Worm (Caenorhabditis elegans) whole organism, late embryonic: Measurements from ENCODE around the gene ZK596.3.
A peak's percentile ranks its signal among the peaks of the same experiment; 100 is the strongest.

Experiments
- C38D4.7 ChIP-seq: fragments of 200-800 bp; sonication (Bioruptor generic); optimal IDR thresholded peaks from 2 replicates; lab custom pipeline; 2018; ENCODE audit warnings: mild to moderate bottlenecking, missing genetic modification characterization, moderate library complexity, missing compliant biosample characterization
- F13H6.1 ChIP-seq: sonication (generic microtip); optimal IDR thresholded peaks from 2 replicates; lab custom pipeline; 2016; ENCODE audit warnings: missing genetic modification characterization, missing compliant biosample characterization
- T23F11.4 ChIP-seq: fragments of 200-800 bp; sonication (Bioruptor generic); optimal IDR thresholded peaks from 2 replicates; lab custom pipeline; 2018; ENCODE audit warnings: mild to moderate bottlenecking, missing genetic modification characterization, missing compliant biosample characterization
- Y22D7AL.16 ChIP-seq: sonication (generic microtip); optimal IDR thresholded peaks from 2 replicates; lab custom pipeline; 2016; ENCODE audit warnings: missing genetic modification characterization, missing compliant biosample characterization
- ahr-1 ChIP-seq: sonication (generic microtip); optimal IDR thresholded peaks from 2 replicates; lab custom pipeline; 2016; ENCODE audit warnings: missing genetic modification characterization, missing compliant biosample characterization
- ceh-18 ChIP-seq: sonication (generic microtip); optimal IDR thresholded peaks from 2 replicates; lab custom pipeline; 2016; ENCODE audit warnings: missing genetic modification characterization, missing compliant biosample characterization
- ceh-19 ChIP-seq: fragments of 200-800 bp; sonication (Bioruptor generic); optimal IDR thresholded peaks from 2 replicates; lab custom pipeline; 2018; ENCODE audit warnings: mild to moderate bottlenecking, missing genetic modification characterization, missing compliant biosample characterization
- ceh-2 ChIP-seq: sonication (generic microtip); optimal IDR thresholded peaks from 2 replicates; lab custom pipeline; 2016; ENCODE audit warnings: missing genotype, missing genetic modification characterization, missing compliant biosample characterization
- ceh-30 ChIP-seq: fragments of 150-350 bp; optimal IDR thresholded peaks from 2 replicates; lab custom pipeline; 2014; ENCODE audit warnings: missing biosample characterization, missing genetic modification characterization
- ceh-31 ChIP-seq: sonication (generic microtip); optimal IDR thresholded peaks from 2 replicates; lab custom pipeline; 2016; ENCODE audit warnings: missing genetic modification characterization, missing compliant biosample characterization
- ceh-48 ChIP-seq: sonication (generic microtip); optimal IDR thresholded peaks from 2 replicates; lab custom pipeline; 2016; ENCODE audit warnings: missing genetic modification characterization, inconsistent platforms, missing compliant biosample characterization
- ceh-6 ChIP-seq: fragments of 200-800 bp; sonication (Bioruptor generic); optimal IDR thresholded peaks from 2 replicates; lab custom pipeline; 2018; ENCODE audit warnings: mild to moderate bottlenecking, missing genetic modification characterization, missing compliant biosample characterization
- elt-4 ChIP-seq: sonication (generic microtip); optimal IDR thresholded peaks from 2 replicates; lab custom pipeline; 2016; ENCODE audit warnings: missing genetic modification characterization, missing compliant biosample characterization
- ets-4 ChIP-seq: sonication (generic microtip); optimal IDR thresholded peaks from 2 replicates; lab custom pipeline; 2016; ENCODE audit warnings: missing genetic modification characterization, missing compliant biosample characterization
- eyg-1 ChIP-seq: sonication (generic microtip); optimal IDR thresholded peaks from 2 replicates; lab custom pipeline; 2016; ENCODE audit warnings: missing genotype, missing genetic modification characterization, missing compliant biosample characterization
- fkh-10 ChIP-seq: fragments of 150-350 bp; optimal IDR thresholded peaks from 2 replicates; lab custom pipeline; 2014; ENCODE audit warnings: missing biosample characterization, missing genetic modification reagents, missing genetic modification characterization
- hlh-13 ChIP-seq: fragments of 200-800 bp; sonication (Bioruptor generic); optimal IDR thresholded peaks from 2 replicates; lab custom pipeline; 2018; ENCODE audit warnings: mild to moderate bottlenecking, missing genetic modification characterization, missing compliant biosample characterization
- hlh-15 ChIP-seq: sonication (generic microtip); optimal IDR thresholded peaks from 2 replicates; lab custom pipeline; 2016; ENCODE audit warnings: missing genetic modification characterization, missing compliant biosample characterization
- hlh-30 ChIP-seq: sonication (generic microtip); optimal IDR thresholded peaks from 2 replicates; lab custom pipeline; 2017; ENCODE audit warnings: antibody characterized with exemption, missing genetic modification characterization, missing compliant biosample characterization; ENCODE audit not compliant: insufficient read depth
- hlh-6 ChIP-seq: sonication (generic microtip); optimal IDR thresholded peaks from 2 replicates; lab custom pipeline; 2016; ENCODE audit warnings: missing genotype, missing genetic modification characterization, missing compliant biosample characterization
- hlh-8 ChIP-seq: sonication (generic microtip); optimal IDR thresholded peaks from 2 replicates; lab custom pipeline; 2016; ENCODE audit warnings: missing genotype, missing genetic modification characterization, missing compliant biosample characterization
- lim-6 ChIP-seq: sonication (generic microtip); optimal IDR thresholded peaks from 2 replicates; lab custom pipeline; 2016; ENCODE audit warnings: missing genetic modification characterization, missing compliant biosample characterization
- lin-11 ChIP-seq: fragments of 200-800 bp; sonication (Bioruptor generic); optimal IDR thresholded peaks from 2 replicates; lab custom pipeline; 2018; ENCODE audit warnings: mild to moderate bottlenecking, missing genetic modification characterization, missing compliant biosample characterization
- nfya-1 ChIP-seq: sonication (generic microtip); optimal IDR thresholded peaks from 2 replicates; lab custom pipeline; 2017; ENCODE audit warnings: missing genetic modification characterization, mild to moderate bottlenecking, missing compliant biosample characterization, antibody characterized with exemption, moderate library complexity
- npax-4 ChIP-seq: sonication (generic microtip); optimal IDR thresholded peaks from 2 replicates; lab custom pipeline; 2016; ENCODE audit warnings: missing genetic modification characterization, missing compliant biosample characterization
- pat-9 ChIP-seq: fragments of 200-800 bp; sonication (Bioruptor generic); optimal IDR thresholded peaks from 2 replicates; lab custom pipeline; 2018; ENCODE audit warnings: mild to moderate bottlenecking, missing genetic modification characterization, moderate library complexity, missing compliant biosample characterization
- pax-1 ChIP-seq: fragments of 150-350 bp; optimal IDR thresholded peaks from 2 replicates; lab custom pipeline; 2014; ENCODE audit warnings: missing biosample characterization, missing genetic modification characterization
- pha-2 ChIP-seq: sonication (generic microtip); optimal IDR thresholded peaks from 2 replicates; lab custom pipeline; 2017; ENCODE audit warnings: mild to moderate bottlenecking, missing genetic modification characterization, missing compliant biosample characterization
- pha-4 ChIP-seq: fragments of 150-350 bp; optimal IDR thresholded peaks from 2 replicates; lab custom pipeline; 2018; ENCODE audit warnings: missing biosample characterization, missing genetic modification reagents, missing genetic modification characterization
- pros-1 ChIP-seq: fragments of 150-350 bp; optimal IDR thresholded peaks from 2 replicates; lab custom pipeline; 2014; ENCODE audit warnings: missing biosample characterization, missing genetic modification reagents, missing genetic modification characterization
- ref-2 ChIP-seq: sonication (generic microtip); optimal IDR thresholded peaks from 2 replicates; lab custom pipeline; 2016; ENCODE audit warnings: missing genetic modification characterization, missing compliant biosample characterization
- rnt-1 ChIP-seq: sonication (generic microtip); optimal IDR thresholded peaks from 2 replicates; lab custom pipeline; 2016; ENCODE audit warnings: missing genetic modification characterization, missing compliant biosample characterization
- sdc-2 ChIP-seq: sonication (generic microtip); optimal IDR thresholded peaks from 2 replicates; lab custom pipeline; 2016; ENCODE audit warnings: missing genotype, missing genetic modification characterization, missing compliant biosample characterization
- sox-2 ChIP-seq: fragments of 200-800 bp; sonication (Bioruptor generic); IDR thresholded peaks from 2 replicates; pipeline ENCODE4 v1.3.6; 2022; ENCODE audit warnings: missing genetic modification reagents, missing genetic modification characterization, missing compliant biosample characterization
- tbx-2 ChIP-seq: sonication (generic microtip); optimal IDR thresholded peaks from 2 replicates; lab custom pipeline; 2016; ENCODE audit warnings: missing genetic modification characterization, missing compliant biosample characterization
- ttx-3 ChIP-seq: sonication (generic microtip); optimal IDR thresholded peaks from 2 replicates; lab custom pipeline; 2016; ENCODE audit warnings: missing genetic modification reagents, missing genetic modification characterization, missing compliant biosample characterization
- unc-3 ChIP-seq, 2 experiments: fragments of 200-800 bp in 1 of 2; sonication (Bioruptor generic) in 1 of 2; sonication (generic microtip) in 1 of 2; conservative IDR thresholded peaks in 1 of 2; optimal IDR thresholded peaks in 1 of 2; 2 replicates each; pipeline versions ENCODE4 v1.3.6 to Lab custom; 2016 to 2022; ENCODE audit warnings: missing compliant biosample characterization in 2 of 2, missing genetic modification characterization in 2 of 2, missing genetic modification reagents in 1 of 2
- unc-42 ChIP-seq: sonication (generic microtip); optimal IDR thresholded peaks from 2 replicates; lab custom pipeline; 2016; ENCODE audit warnings: missing genotype, missing genetic modification characterization, missing compliant biosample characterization
- unc-55 ChIP-seq: sonication (generic microtip); optimal IDR thresholded peaks from 2 replicates; lab custom pipeline; 2017; ENCODE audit warnings: missing biosample characterization, missing genetic modification reagents, missing genetic modification characterization
- zip-5 ChIP-seq: sonication (generic microtip); optimal IDR thresholded peaks from 2 replicates; lab custom pipeline; 2016; ENCODE audit warnings: missing genetic modification characterization, missing compliant biosample characterization

The ZK596.3 gene

DNA sequence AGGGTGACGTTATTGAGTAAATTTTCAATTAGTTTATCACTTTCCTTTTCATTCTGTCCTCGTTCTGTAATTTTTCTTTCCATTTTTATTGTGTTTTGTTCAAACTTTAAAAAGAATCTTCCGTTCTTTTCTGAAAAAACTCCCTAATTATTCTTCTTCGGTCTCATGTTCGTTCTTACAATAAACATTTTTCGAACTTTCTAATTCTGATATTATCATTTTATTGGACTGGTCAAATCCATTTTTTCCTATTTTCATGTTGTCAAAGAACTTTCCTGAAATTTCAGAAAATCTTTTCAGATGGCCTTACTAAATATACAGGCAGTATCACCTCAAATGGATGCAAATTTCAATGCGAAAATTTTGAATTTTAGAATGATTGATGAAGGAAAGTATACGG is 40.2 kb downstream of the ZK596.3 start, which contains the start of gene nish-1:
Gene nish-1, plus strand, starts transcription at position 301 of the 400 bp plus-strand sequence.
- TF ChIP-seq eyg-1 (tag; lab: Kevin White, UChicago), result no peak
- no peak for TF ChIP-seq ceh-30 (tag; lab: Kevin White, UChicago)
- no peak for TF ChIP-seq ttx-3 (tag; lab: Kevin White, UChicago)
- no peak for TF ChIP-seq unc-42
- no peak for TF ChIP-seq tbx-2 (tag; lab: Kevin White, UChicago)
- no peak for TF ChIP-seq hlh-30 (tag; lab: Kevin White, UChicago)
- TF ChIP-seq unc-3 (GFP tag; conservative IDR thresholded peaks at IDR 0.05; lab: Robert Waterston, UW), result no peak
- no peak for TF ChIP-seq unc-3 (tag; optimal IDR thresholded peaks at IDR 0.05; lab: Kevin White, UChicago)
- TF ChIP-seq hlh-6 (tag; lab: Kevin White, UChicago), result no peak
- no peak for TF ChIP-seq hlh-15
- no peak for TF ChIP-seq hlh-8 (tag; lab: Kevin White, UChicago)
- TF ChIP-seq C38D4.7 (GFP tag; lab: Kevin White, UChicago), result no peak
- TF ChIP-seq ceh-31 (tag; lab: Kevin White, UChicago), result no peak
- TF ChIP-seq Y22D7AL.16 (tag; lab: Kevin White, UChicago), result no peak
- TF ChIP-seq pha-2 (tag; lab: Kevin White, UChicago), result no peak
- TF ChIP-seq pha-4 (tag; lab: Kevin White, UChicago), result no peak
- TF ChIP-seq, all 69 proteins: peak for 0

DNA sequence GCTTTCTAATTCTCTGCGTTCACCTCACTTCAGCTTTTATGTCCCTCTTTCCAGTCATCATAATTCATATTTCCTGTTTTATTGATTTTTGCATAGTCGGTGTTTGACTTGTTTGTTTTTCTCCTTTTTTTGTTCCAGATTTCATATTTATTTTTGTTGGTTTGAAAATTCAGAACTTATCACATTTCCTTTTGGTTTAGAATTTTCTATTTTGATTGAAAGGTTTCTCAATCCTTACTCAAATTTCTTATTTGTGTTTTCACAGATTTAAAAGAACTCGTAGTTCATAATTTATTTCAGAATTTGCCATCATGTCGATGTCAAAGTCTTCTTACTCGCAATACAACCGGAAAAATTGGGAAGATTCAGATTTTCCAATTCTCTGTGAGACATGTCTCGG is 43.1 kb downstream of the ZK596.3 start, which contains the start of gene rbm-22:
Gene rbm-22, plus strand, starts transcription at position 301 of the 400 bp plus-strand sequence.
- no peak for TF ChIP-seq fkh-10 (GFP tag; lab: Kevin White, UChicago)
- TF ChIP-seq ahr-1 (tag; lab: Kevin White, UChicago), result no peak
- no peak for TF ChIP-seq sdc-2
- peak; percentile 5 for TF ChIP-seq ceh-48
- TF ChIP-seq ref-2 (tag; lab: Kevin White, UChicago), result no peak
- TF ChIP-seq pros-1 (tag; lab: Kevin White, UChicago), result no peak
- TF ChIP-seq, all 69 proteins: peak for 1

DNA sequence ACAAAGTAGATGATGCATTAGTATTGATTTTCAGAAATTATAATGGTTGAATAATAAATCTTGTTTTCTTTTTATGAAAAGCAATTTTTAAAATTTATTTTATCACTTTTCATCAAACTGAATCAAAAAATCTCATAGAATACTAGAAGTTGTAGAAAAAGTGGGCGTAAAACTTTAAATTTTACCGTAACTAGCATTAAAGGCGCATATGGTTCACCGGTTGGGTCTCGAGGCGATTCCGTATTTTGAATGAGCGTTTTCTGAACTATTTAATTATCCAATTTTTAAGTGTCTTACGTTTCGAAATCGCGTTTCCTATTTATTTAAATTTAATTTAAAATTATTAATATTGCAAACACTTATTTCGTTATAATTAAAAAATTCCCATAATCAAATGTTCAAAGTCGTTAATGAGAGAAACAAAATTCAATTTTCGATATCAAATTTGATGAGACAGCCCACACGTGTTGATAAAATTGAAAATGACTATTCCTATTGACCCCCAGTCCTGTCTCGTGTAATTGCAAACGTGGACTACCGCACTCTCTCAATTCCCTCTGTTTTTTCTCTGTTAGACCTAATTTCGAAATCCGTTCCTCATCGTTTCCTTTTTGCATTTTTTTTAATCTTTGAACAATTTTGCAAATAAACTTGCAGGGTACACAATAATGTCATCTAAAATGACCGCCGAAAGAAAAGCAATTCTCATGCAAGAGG is 45.7 kb downstream of the ZK596.3 start, which contains the start of the genes T11G6.2 and hars-1:
Gene T11G6.2, minus strand, starts transcription at position 197 of the 717 bp plus-strand sequence.
Gene hars-1, plus strand, starts transcription at position 658 of the 717 bp plus-strand sequence.
- no peak for TF ChIP-seq rnt-1 (tag; lab: Kevin White, UChicago)
- TF ChIP-seq F13H6.1 (tag; lab: Kevin White, UChicago), result no peak
- no peak for TF ChIP-seq sox-2 (GFP tag; lab: Robert Waterston, UW)
- TF ChIP-seq lim-6, result no peak
- no peak for TF ChIP-seq lin-11 (tag; lab: Kevin White, UChicago)
- peak; percentile 6 for TF ChIP-seq unc-42

DNA sequence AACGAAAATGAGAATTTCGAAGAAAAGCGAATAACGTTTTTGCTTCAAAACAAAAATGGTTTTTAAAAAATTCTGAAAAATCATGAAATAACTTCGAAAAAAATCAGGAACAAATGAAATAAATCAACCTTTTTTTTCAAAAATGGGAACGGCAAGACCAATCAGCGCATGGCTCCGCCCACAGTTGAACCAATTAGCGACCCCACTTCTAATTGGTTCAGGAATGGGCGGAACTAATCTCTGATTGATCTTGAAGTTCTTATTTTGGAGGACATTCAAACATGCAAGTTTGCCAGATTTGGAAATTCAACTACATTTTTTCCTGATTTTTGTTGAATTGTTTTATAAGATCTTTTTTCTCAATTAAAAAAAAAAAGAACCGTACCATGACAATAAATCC is 48.2 kb downstream of the ZK596.3 start:
- TF ChIP-seq nfya-1 (tag; lab: Kevin White, UChicago) (peak; percentile 30), npax-4 (tag; lab: Kevin White, UChicago) (no peak), hlh-30 (tag; lab: Kevin White, UChicago) (no peak), ceh-6 (no peak), ceh-2 (tag; lab: Kevin White, UChicago) (no peak), ahr-1 (tag; lab: Kevin White, UChicago) (no peak)

DNA sequence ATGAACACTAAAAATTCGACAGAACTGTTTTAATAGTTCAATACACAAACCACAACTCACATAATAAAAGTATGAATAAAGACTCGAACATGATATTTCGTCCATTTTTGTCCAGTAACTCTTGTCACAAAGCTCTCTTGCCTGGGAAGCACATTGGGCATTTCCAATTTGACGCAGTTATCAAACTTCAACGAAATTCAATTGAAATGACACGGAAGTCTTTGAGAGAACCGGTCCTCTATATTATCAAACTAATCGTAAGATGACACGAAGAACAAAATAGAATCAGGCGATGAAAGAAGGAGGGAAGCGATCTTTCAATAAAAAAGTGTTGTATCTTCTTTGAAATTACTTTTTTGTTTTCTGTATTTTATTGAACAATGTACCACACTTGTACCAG is 49.1 kb downstream of the ZK596.3 start, which contains the start of gene T11G6.3:
Gene T11G6.3, minus strand, starts transcription at position 189 of the 400 bp plus-strand sequence.
- TF ChIP-seq elt-4 (tag; lab: Kevin White, UChicago) (no peak), ceh-2 (tag; lab: Kevin White, UChicago) (no peak), ceh-18 (no peak), ref-2 (tag; lab: Kevin White, UChicago) (no peak), unc-55 (GFP tag; lab: Kevin White, UChicago) (no peak), hlh-13 (GFP tag; lab: Kevin White, UChicago) (no peak), zip-5 (tag; lab: Kevin White, UChicago) (no peak), T23F11.4 (no peak), fkh-10 (GFP tag; lab: Kevin White, UChicago) (no peak), pax-1 (tag; lab: Kevin White, UChicago) (no peak), ets-4 (tag; lab: Kevin White, UChicago) (no peak), F13H6.1 (tag; lab: Kevin White, UChicago) (no peak), pat-9 (tag; lab: Kevin White, UChicago) (no peak), ceh-30 (tag; lab: Kevin White, UChicago) (no peak), ceh-19 (no peak)
- TF ChIP-seq, all 69 proteins: peak for 0
